Fruit fly (Drosophila melanogaster) whole organism: ENCODE results near the gene lsn.

Experiments used
- pan ChIP-seq: fragments of >200 bp; optimal IDR thresholded peaks from 2 replicates; lab custom pipeline; 2017
- psq ChIP-seq: fragments of >200 bp; optimal IDR thresholded peaks from 2 replicates; lab custom pipeline; 2017

DNA sequence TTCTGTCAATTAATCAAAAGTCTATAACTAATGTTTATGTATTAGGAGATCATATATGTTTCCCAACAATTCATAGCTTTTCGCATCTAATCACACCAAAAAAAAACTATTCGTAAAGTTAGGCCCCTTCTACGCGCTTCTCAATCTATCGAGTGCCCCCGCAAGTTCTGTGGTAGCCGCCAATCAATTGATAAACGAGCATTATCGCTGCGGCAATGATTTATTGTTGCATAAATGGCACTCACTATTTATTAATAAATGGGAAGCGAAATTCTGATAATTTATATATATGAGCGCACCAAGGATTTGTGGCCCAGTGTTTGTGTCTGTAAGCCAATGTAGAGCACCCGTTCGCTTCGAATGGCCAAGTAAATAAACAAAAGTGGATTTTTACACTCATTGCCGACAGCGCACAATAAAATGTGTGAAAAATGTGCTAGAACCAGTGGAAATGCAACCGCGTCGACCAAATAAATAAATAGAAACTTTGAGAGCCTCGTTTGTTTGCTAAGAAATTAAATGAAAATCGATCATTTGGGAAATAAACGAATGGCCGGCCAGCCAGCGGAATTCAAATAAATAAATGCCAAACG is 6.5 kb downstream of the lsn start:
- no peak for TF ChIP-seq pan (lab: Kevin White, UChicago)
- TF ChIP-seq psq (lab: Kevin White, UChicago) = no peak
